Fruit fly (Drosophila melanogaster) whole organism, embryonic: ENCODE measurements around the gene nanos.
A peak's percentile ranks its signal among the peaks of the same experiment; 100 is the strongest.

Source experiments
- CG11093 ChIP-seq: fragments of 200-800 bp; sonication (Bioruptor generic); IDR thresholded peaks from 3 replicates; pipeline ENCODE4 v1.3.6; 2022; ENCODE audit warnings: missing biosample characterization, missing genetic modification characterization
- CG11504 ChIP-seq: fragments of 200-800 bp; sonication (Bioruptor generic); optimal IDR thresholded peaks from 3 replicates; lab custom pipeline; 2019; ENCODE audit warnings: missing biosample characterization, mild to moderate bottlenecking, missing genetic modification characterization, moderate library complexity
- CG12391 ChIP-seq: fragments of 200-800 bp; sonication (Bioruptor generic); optimal IDR thresholded peaks from 3 replicates; lab custom pipeline; 2018; ENCODE audit warnings: missing biosample characterization, mild to moderate bottlenecking, missing genetic modification characterization, moderate library complexity
- CG13287 ChIP-seq: fragments of 200-800 bp; sonication (Bioruptor generic); IDR thresholded peaks from 2 replicates; pipeline ENCODE4 v1.3.6; 2022; ENCODE audit warnings: missing biosample characterization, missing genetic modification characterization; ENCODE audit not compliant: partially characterized antibody
- CG13296 ChIP-seq: fragments of 200-800 bp; sonication (Bioruptor generic); optimal IDR thresholded peaks from 3 replicates; lab custom pipeline; 2018; ENCODE audit warnings: missing biosample characterization, mild to moderate bottlenecking, missing genetic modification characterization
- CG15269 ChIP-seq: fragments of 200-800 bp; sonication (Bioruptor generic); optimal IDR thresholded peaks from 2 replicates; lab custom pipeline; 2018; ENCODE audit warnings: missing biosample characterization, mild to moderate bottlenecking, missing genetic modification characterization, moderate library complexity
- CG15514 ChIP-seq: fragments of 200-800 bp; sonication (Bioruptor generic); optimal IDR thresholded peaks from 3 replicates; lab custom pipeline; 2017; ENCODE audit warnings: missing biosample characterization, missing genetic modification characterization, mild to moderate bottlenecking, moderate library complexity, missing genetic modification reagents
- CG17361 ChIP-seq: fragments of 200-800 bp; sonication (Bioruptor generic); IDR thresholded peaks from 3 replicates; pipeline ENCODE4 v1.3.6; 2022; ENCODE audit warnings: missing biosample characterization, missing genetic modification characterization
- CG18599 ChIP-seq: fragments of 200-800 bp; sonication (Bioruptor generic); optimal IDR thresholded peaks from 3 replicates; lab custom pipeline; 2017; ENCODE audit warnings: missing biosample characterization, missing genetic modification characterization, mild to moderate bottlenecking, moderate library complexity, missing genetic modification reagents
- CG2120 ChIP-seq: fragments of 200-800 bp; sonication (Bioruptor generic); optimal IDR thresholded peaks from 3 replicates; lab custom pipeline; 2016; ENCODE audit warnings: missing biosample characterization, missing genetic modification characterization
- CG2678 ChIP-seq: fragments of 200-800 bp; sonication (Bioruptor generic); optimal IDR thresholded peaks from 3 replicates; lab custom pipeline; 2019; ENCODE audit warnings: missing biosample characterization, mild to moderate bottlenecking, missing genetic modification characterization, moderate library complexity
- CG30403 ChIP-seq: fragments of 200-800 bp; sonication (Bioruptor generic); optimal IDR thresholded peaks from 3 replicates; lab custom pipeline; 2016; ENCODE audit warnings: missing biosample characterization, missing genetic modification characterization
- CG31441 ChIP-seq: fragments of 200-800 bp; sonication (Bioruptor generic); IDR thresholded peaks from 2 replicates; pipeline ENCODE4 v1.3.6; 2022; ENCODE audit warnings: missing biosample characterization, missing genetic modification characterization
- CG3281 ChIP-seq: fragments of 200-800 bp; sonication (Bioruptor generic); optimal IDR thresholded peaks from 3 replicates; lab custom pipeline; 2017; ENCODE audit warnings: missing biosample characterization, mild to moderate bottlenecking, missing genetic modification characterization
- CG42726 ChIP-seq: fragments of 200-800 bp; sonication (Bioruptor generic); IDR thresholded peaks from 2 replicates; pipeline ENCODE4 v1.3.6; 2022; ENCODE audit warnings: missing biosample characterization, missing genetic modification characterization; ENCODE audit not compliant: partially characterized antibody
- CG8290 ChIP-seq, 3 experiments: fragments of 200-800 bp; sonication (Bioruptor generic); optimal IDR thresholded peaks; 2 replicates each; lab custom pipeline; 2016 to 2019; ENCODE audit warnings: missing biosample characterization in 3 of 3, missing genetic modification characterization in 3 of 3, mild to moderate bottlenecking in 2 of 3, moderate library complexity in 1 of 3
- CG8924 ChIP-seq: fragments of 200-800 bp; optimal IDR thresholded peaks from 3 replicates; lab custom pipeline; 2019; ENCODE audit warnings: missing biosample characterization, mild to moderate bottlenecking, missing genetic modification characterization, moderate library complexity
- CG9817 ChIP-seq: fragments of 200-800 bp; sonication (Bioruptor generic); optimal IDR thresholded peaks from 2 replicates; lab custom pipeline; 2018; ENCODE audit warnings: missing biosample characterization, mild to moderate bottlenecking, missing genetic modification characterization, moderate library complexity
- CG9932 ChIP-seq: fragments of 200-800 bp; sonication (Bioruptor generic); IDR thresholded peaks from 2 replicates; pipeline ENCODE4 v1.3.6; 2022; ENCODE audit warnings: missing biosample characterization, missing genetic modification characterization
- CoRest ChIP-seq: fragments of 200-800 bp; sonication (Bioruptor generic); optimal IDR thresholded peaks from 3 replicates; lab custom pipeline; 2018; ENCODE audit warnings: missing biosample characterization, mild to moderate bottlenecking, missing genetic modification characterization, moderate library complexity
- Ets65A ChIP-seq: fragments of 200-800 bp; sonication (Bioruptor generic); peaks from one replicate; lab custom pipeline; 2016; ENCODE audit warnings: missing biosample characterization, missing genetic modification characterization
- Fer1 ChIP-seq: fragments of 200-800 bp; sonication (Bioruptor generic); optimal IDR thresholded peaks from 2 replicates; lab custom pipeline; 2017; ENCODE audit warnings: missing biosample characterization, mild to moderate bottlenecking, missing genetic modification characterization
- Fer3 ChIP-seq: fragments of 200-800 bp; sonication (Bioruptor generic); optimal IDR thresholded peaks from 2 replicates; lab custom pipeline; 2018; ENCODE audit warnings: missing biosample characterization, mild to moderate bottlenecking, missing genetic modification characterization, moderate library complexity
- Hsf ChIP-seq: fragments of 200-800 bp; sonication (Bioruptor generic); optimal IDR thresholded peaks from 3 replicates; lab custom pipeline; 2016; ENCODE audit warnings: missing biosample characterization, missing genetic modification characterization
- Med ChIP-seq: fragments of 200-800 bp; sonication (Bioruptor generic); peaks from one replicate; lab custom pipeline; 2016; ENCODE audit warnings: missing biosample characterization, missing genetic modification characterization, mild to moderate bottlenecking, inconsistent platforms, moderate library complexity
- NfI ChIP-seq: fragments of 200-800 bp; sonication (Bioruptor generic); optimal IDR thresholded peaks from 3 replicates; lab custom pipeline; 2018; ENCODE audit warnings: missing biosample characterization, mild to moderate bottlenecking, missing genetic modification characterization, moderate library complexity
- Oli ChIP-seq: fragments of 200-800 bp; sonication (Bioruptor generic); optimal IDR thresholded peaks from 2 replicates; lab custom pipeline; 2018; ENCODE audit warnings: missing biosample characterization, mild to moderate bottlenecking, missing genetic modification characterization, moderate library complexity
- Sox102F ChIP-seq: fragments of 200-800 bp; sonication (Bioruptor generic); optimal IDR thresholded peaks from 2 replicates; lab custom pipeline; 2018; ENCODE audit warnings: missing biosample characterization, mild to moderate bottlenecking, missing genetic modification characterization, moderate library complexity
- bcd ChIP-seq: fragments of 200-800 bp; sonication (Bioruptor generic); optimal IDR thresholded peaks from 2 replicates; lab custom pipeline; 2017; ENCODE audit warnings: missing biosample characterization, mild to moderate bottlenecking, missing genetic modification characterization
- bsh ChIP-seq, 2 experiments: fragments of 200-800 bp; sonication (Bioruptor generic); optimal IDR thresholded peaks; 2 replicates each; lab custom pipeline; 2017 to 2018; ENCODE audit warnings: mild to moderate bottlenecking in 2 of 2, missing biosample characterization in 2 of 2, missing genetic modification characterization in 2 of 2, moderate library complexity in 1 of 2
- cas ChIP-seq: fragments of 200-800 bp; sonication (Bioruptor generic); IDR thresholded peaks from 2 replicates; pipeline ENCODE4 v1.3.6; 2022; ENCODE audit warnings: missing biosample characterization, missing genetic modification characterization
- dmrt99B ChIP-seq: fragments of 200-800 bp; sonication (Bioruptor generic); optimal IDR thresholded peaks from 2 replicates; lab custom pipeline; 2018; ENCODE audit warnings: missing biosample characterization, mild to moderate bottlenecking, missing genetic modification characterization, moderate library complexity
- eve ChIP-seq, 2 experiments: fragments of >200 bp; optimal IDR thresholded peaks; 2 replicates each; lab custom pipeline; 2017; ENCODE audit warnings: missing biosample characterization in 2 of 2, missing genetic modification characterization in 2 of 2
- grau ChIP-seq: fragments of 200-800 bp; optimal IDR thresholded peaks from 3 replicates; lab custom pipeline; 2019; ENCODE audit warnings: missing biosample characterization, mild to moderate bottlenecking, missing genetic modification characterization, moderate library complexity
- hb ChIP-seq: fragments of 200-800 bp; sonication (Bioruptor generic); IDR thresholded peaks from 3 replicates; pipeline ENCODE4 v1.3.6; 2022; ENCODE audit warnings: missing biosample characterization, missing genetic modification characterization; ENCODE audit not compliant: partially characterized antibody
- jigr1 ChIP-seq: fragments of 200-800 bp; sonication (Bioruptor generic); IDR thresholded peaks from 3 replicates; pipeline ENCODE4 v1.3.6; 2022; ENCODE audit warnings: missing biosample characterization, missing genetic modification characterization
- kni ChIP-seq: fragments of 200-800 bp; sonication (Bioruptor generic); optimal IDR thresholded peaks from 3 replicates; lab custom pipeline; 2017; ENCODE audit warnings: mild to moderate bottlenecking, missing biosample characterization, missing genetic modification reagents, missing genetic modification characterization
- lilli ChIP-seq: fragments of 200-800 bp; sonication (Bioruptor generic); optimal IDR thresholded peaks from 3 replicates; lab custom pipeline; 2016; ENCODE audit warnings: missing biosample characterization, missing genetic modification characterization
- sc ChIP-seq, 3 experiments: fragments of >200 bp in 2 of 3; fragments of 200-800 bp in 1 of 3; sonication (Bioruptor generic) in 1 of 3; optimal IDR thresholded peaks; 2 replicates in 2 of 3; 3 replicates in 1 of 3; lab custom pipeline; 2017; ENCODE audit warnings: mild to moderate bottlenecking in 1 of 3, missing biosample characterization in 1 of 3, missing genetic modification characterization in 1 of 3, missing genetic modification reagents in 1 of 3
- sens ChIP-seq: fragments of 200-800 bp; sonication (Bioruptor generic); peaks from one replicate; lab custom pipeline; 2016; ENCODE audit warnings: missing biosample characterization, missing genetic modification characterization
- seq ChIP-seq: fragments of 200-800 bp; sonication (Bioruptor generic); IDR thresholded peaks from 2 replicates; pipeline ENCODE4 v1.3.6; 2022; ENCODE audit warnings: missing biosample characterization, missing genetic modification characterization
- slbo ChIP-seq: fragments of 200-800 bp; sonication (Bioruptor generic); IDR thresholded peaks from 2 replicates; pipeline ENCODE4 v1.3.6; 2022; ENCODE audit warnings: missing biosample characterization, missing genetic modification characterization
- tin ChIP-seq: fragments of 200-800 bp; sonication (Bioruptor generic); optimal IDR thresholded peaks from 3 replicates; lab custom pipeline; 2016; ENCODE audit warnings: missing biosample characterization, missing genetic modification characterization
- ttk ChIP-seq: fragments of 200-800 bp; sonication (Bioruptor generic); IDR thresholded peaks from 2 replicates; pipeline ENCODE4 v2.1.2; 2022; ENCODE audit warnings: missing biosample characterization, missing genetic modification characterization
- twi ChIP-seq: fragments of 200-800 bp; optimal IDR thresholded peaks from 2 replicates; lab custom pipeline; 2019; ENCODE audit warnings: missing biosample characterization, mild to moderate bottlenecking, missing genetic modification characterization, moderate library complexity

nanos gene

dm6 chr3R:19180263-19180893 is 23.3 kb downstream of the nanos start, which contains the start of the genes CG5555 and myd (continued):
- no peak for TF ChIP-seq sc (optimal IDR thresholded peaks at IDR 0.05; lab: Kevin White, UChicago)
- no peak for TF ChIP-seq sc (GFP tag; optimal IDR thresholded peaks at IDR 0.05; lab: Kevin White, UChicago)
- TF ChIP-seq Sox102F (GFP tag; lab: Kevin White, UChicago) = peak; percentile 46
- TF ChIP-seq jigr1 (GFP tag; lab: Robert Waterston, UW) = no peak
- TF ChIP-seq, all 482 proteins: peak for 206

- TF ChIP-seq CG9817 = peak; percentile 16
- TF ChIP-seq CG11504 = peak; percentile 53
- TF ChIP-seq seq (GFP tag; lab: Robert Waterston, UW) = no peak
- 0 out of 2 replicates have a peak, but pooled peaks have one; percentile 7 for TF ChIP-seq slbo (GFP tag; lab: Robert Waterston, UW)
- peak; percentile 20 for TF ChIP-seq Oli
- no peak for TF ChIP-seq twi
- TF ChIP-seq Hsf = peak; percentile 8
- TF ChIP-seq CG31441 (GFP tag; lab: Robert Waterston, UW) = 0 out of 2 replicates have a peak, but pooled peaks have one; percentile 23
- peak; percentile 5 for TF ChIP-seq CG8924 (tag; lab: Kevin White, UChicago)
- no peak for TF ChIP-seq cas (GFP tag; lab: Robert Waterston, UW)
- TF ChIP-seq dmrt99B (tag; lab: Kevin White, UChicago) = peak; percentile 64
- peak; percentile 5 for TF ChIP-seq tin (GFP tag; lab: Kevin White, UChicago)
- no peak for TF ChIP-seq CG42726
- no peak for TF ChIP-seq CG15514 (GFP tag; lab: Kevin White, UChicago)
- TF ChIP-seq CG2120 = peak; percentile 12
- TF ChIP-seq CG3281 (GFP tag; lab: Kevin White, UChicago) = peak; percentile 20
- TF ChIP-seq CG8290 (GFP tag; optimal IDR thresholded peaks at IDR 0.05; lab: Kevin White, UChicago) = no peak
- TF ChIP-seq CG8290 (tag; optimal IDR thresholded peaks at IDR 0.05; lab: Kevin White, UChicago) = peak in 1 of 2 experiments; percentile 16
- TF ChIP-seq CG15269 (tag; lab: Kevin White, UChicago) = peak; percentile 56
- peak; percentile 17 for TF ChIP-seq Fer1
- peak; percentile 30 for TF ChIP-seq CoRest (tag; lab: Kevin White, UChicago)
- TF ChIP-seq sens (GFP tag; lab: Kevin White, UChicago) = peak; percentile 81
- TF ChIP-seq bsh (GFP tag; optimal IDR thresholded peaks at IDR 0.05; lab: Kevin White, UChicago) = peak in 1 of 2 experiments; percentile 52
- TF ChIP-seq CG11093 (GFP tag; lab: Robert Waterston, UW) = no peak
- peak; percentile 50 for TF ChIP-seq CG2678 (tag; lab: Kevin White, UChicago)
- peak; percentile 63 for TF ChIP-seq Med
- peak; percentile 28 for TF ChIP-seq CG12391 (tag; lab: Kevin White, UChicago)
- TF ChIP-seq CG13287 = no peak
- peak; percentile 7 for TF ChIP-seq Fer3 (tag; lab: Kevin White, UChicago)
- TF ChIP-seq NfI (GFP tag; lab: Kevin White, UChicago) = peak; percentile 15
- peak; percentile 17 for TF ChIP-seq bcd (GFP tag; lab: Kevin White, UChicago)
- TF ChIP-seq CG13296 (GFP tag; lab: Kevin White, UChicago) = peak; percentile 10
- no peak for TF ChIP-seq hb (GFP tag; lab: Robert Waterston, UW)
- TF ChIP-seq ttk (GFP tag; lab: Robert Waterston, UW) = 0 out of 2 replicates have a peak, but pooled peaks have one; percentile 6
- peak; percentile 31 for TF ChIP-seq CG18599
- peak; percentile 35; the same call in 1 of the 3 replicates for TF ChIP-seq CG17361
- peak; percentile 10 for TF ChIP-seq CG30403 (GFP tag; lab: Kevin White, UChicago)
- TF ChIP-seq Sox102F (GFP tag; lab: Kevin White, UChicago) = peak; percentile 35
- peak; percentile 7 for TF ChIP-seq lilli (GFP tag; lab: Kevin White, UChicago)
- peak; percentile 70 for TF ChIP-seq Ets65A
- TF ChIP-seq kni = no peak
- peak; percentile 36 for TF ChIP-seq grau (tag; lab: Kevin White, UChicago)
- TF ChIP-seq eve (GFP tag; optimal IDR thresholded peaks at IDR 0.05; lab: Kevin White, UChicago) = peak in 1 of 2 experiments; percentile 49
- TF ChIP-seq CG9932 = peak; percentile 18; the same call in 1 of the 2 replicates
Measured at dm6 chr3R:19181214-19181613, 24.2 kb downstream of the nanos start.
